Worm (Caenorhabditis elegans) whole organism, L3 larva: Measurements from ENCODE around the gene Y71H2AR.2.

Experiments used
- egl-5 ChIP-seq: fragments of 150-350 bp; optimal IDR thresholded peaks from 2 replicates; lab custom pipeline; 2017; ENCODE audit warnings: missing biosample characterization, missing genetic modification reagents, missing genetic modification characterization, inconsistent platforms
- nfya-1 ChIP-seq: sonication (generic microtip); optimal IDR thresholded peaks from 2 replicates; lab custom pipeline; 2017; ENCODE audit warnings: missing genetic modification characterization, mild to moderate bottlenecking, missing compliant biosample characterization, antibody characterized with exemption, moderate library complexity; ENCODE audit not compliant: insufficient read depth
- nhr-12 ChIP-seq: fragments of 150-350 bp; optimal IDR thresholded peaks from 2 replicates; lab custom pipeline; 2014; ENCODE audit warnings: missing biosample characterization, missing genetic modification characterization
- pqm-1 ChIP-seq: fragments of 150-350 bp; optimal IDR thresholded peaks from 2 replicates; lab custom pipeline; 2017; ENCODE audit warnings: missing biosample characterization, missing genetic modification characterization, inconsistent platforms
- unc-62 ChIP-seq: fragments of 150-350 bp; sonication (generic microtip); optimal IDR thresholded peaks from 4 replicates; lab custom pipeline; 2014; ENCODE audit warnings: missing biosample characterization, missing genetic modification reagents, missing genetic modification characterization
- zag-1 ChIP-seq: fragments of 150-350 bp; optimal IDR thresholded peaks from 2 replicates; lab custom pipeline; 2014; ENCODE audit warnings: missing biosample characterization, missing genetic modification characterization

Gene Y71H2AR.2

ce11 chrIII:2794057-2794456, 46.7 kb downstream of the Y71H2AR.2 start:
- no peak for TF ChIP-seq egl-5
- no peak for TF ChIP-seq nhr-12 (tag; lab: Kevin White, UChicago)
- peak; percentile 95 for TF ChIP-seq nfya-1 (tag; lab: Kevin White, UChicago)
- TF ChIP-seq zag-1 (tag; lab: Kevin White, UChicago) = no peak
- TF ChIP-seq pqm-1 = no peak
- TF ChIP-seq unc-62 (GFP tag; lab: Kevin White, UChicago) = no peak
